Fruit fly (Drosophila melanogaster) whole organism, embryonic: ENCODE data around the gene cbt.

Source experiments
- Aef1 ChIP-seq: fragments of 200-800 bp; sonication (Bioruptor generic); IDR thresholded peaks from 3 replicates; pipeline ENCODE4 v1.3.6; 2022; ENCODE audit warnings: missing biosample characterization, missing genetic modification characterization
- Awh ChIP-seq: fragments of 200-800 bp; sonication (Bioruptor generic); IDR thresholded peaks from 2 replicates; pipeline ENCODE4, ENCODE4 v1.3.6; 2022; ENCODE audit warnings: missing biosample characterization, missing genetic modification characterization
- B-H1 ChIP-seq: fragments of 200-800 bp; sonication (Bioruptor generic); IDR thresholded peaks from 3 replicates; pipeline ENCODE4 v1.3.6; 2022; ENCODE audit warnings: missing biosample characterization, missing genetic modification characterization
- CG11504 ChIP-seq: fragments of 200-800 bp; sonication (Bioruptor generic); optimal IDR thresholded peaks from 3 replicates; lab custom pipeline; 2019; ENCODE audit warnings: missing biosample characterization, mild to moderate bottlenecking, missing genetic modification characterization, moderate library complexity
- CG12104 ChIP-seq: fragments of 200-800 bp; sonication (Bioruptor generic); optimal IDR thresholded peaks from 3 replicates; lab custom pipeline; 2016; ENCODE audit warnings: missing biosample characterization, missing genetic modification characterization
- CG12744 ChIP-seq: fragments of 200-800 bp; sonication (Bioruptor generic); optimal IDR thresholded peaks from 2 replicates; lab custom pipeline; 2016; ENCODE audit warnings: missing biosample characterization, missing genetic modification characterization
- CG13775 ChIP-seq: fragments of 200-800 bp; sonication (Bioruptor generic); optimal IDR thresholded peaks from 3 replicates; lab custom pipeline; 2017; ENCODE audit warnings: missing biosample characterization, mild to moderate bottlenecking, missing genetic modification characterization
- CG18476 ChIP-seq: fragments of 200-800 bp; sonication (Bioruptor generic); optimal IDR thresholded peaks from 2 replicates; lab custom pipeline; 2016; ENCODE audit warnings: missing biosample characterization, mild to moderate bottlenecking, missing genetic modification characterization
- CG2120 ChIP-seq: fragments of 200-800 bp; sonication (Bioruptor generic); optimal IDR thresholded peaks from 3 replicates; lab custom pipeline; 2016; ENCODE audit warnings: missing biosample characterization, missing genetic modification characterization
- CG33557 ChIP-seq: fragments of 200-800 bp; sonication (Bioruptor generic); optimal IDR thresholded peaks from 2 replicates; lab custom pipeline; 2019; ENCODE audit warnings: missing biosample characterization, mild to moderate bottlenecking, missing genetic modification characterization, moderate library complexity
- CG3847 ChIP-seq: fragments of 200-800 bp; sonication (Bioruptor generic); IDR thresholded peaks from 2 replicates; pipeline ENCODE4 v1.3.6; 2022; ENCODE audit warnings: missing biosample characterization, missing genetic modification characterization
- CG7839 ChIP-seq: fragments of 200-800 bp; sonication (Bioruptor generic); optimal IDR thresholded peaks from 3 replicates; lab custom pipeline; 2018; ENCODE audit warnings: missing biosample characterization, mild to moderate bottlenecking, missing genetic modification characterization, moderate library complexity
- CG8281 ChIP-seq: fragments of 200-800 bp; sonication (Bioruptor generic); optimal IDR thresholded peaks from 2 replicates; lab custom pipeline; 2018; ENCODE audit warnings: missing biosample characterization, mild to moderate bottlenecking, missing genetic modification characterization, moderate library complexity
- CG8290 ChIP-seq, 3 experiments: fragments of 200-800 bp; sonication (Bioruptor generic); optimal IDR thresholded peaks; 2 replicates each; lab custom pipeline; 2016 to 2019; ENCODE audit warnings: missing biosample characterization in 3 of 3, missing genetic modification characterization in 3 of 3, mild to moderate bottlenecking in 2 of 3, moderate library complexity in 1 of 3
- CG8388 ChIP-seq: fragments of 200-800 bp; sonication (Bioruptor generic); optimal IDR thresholded peaks from 2 replicates; lab custom pipeline; 2019; ENCODE audit warnings: missing biosample characterization, mild to moderate bottlenecking, missing genetic modification characterization, moderate library complexity
- CG8944 ChIP-seq: fragments of 200-800 bp; sonication (Bioruptor generic); optimal IDR thresholded peaks from 3 replicates; lab custom pipeline; 2016; ENCODE audit warnings: missing biosample characterization, missing genetic modification characterization
- CHES-1-like ChIP-seq: fragments of 200-800 bp; sonication (Bioruptor generic); optimal IDR thresholded peaks from 2 replicates; lab custom pipeline; 2016; ENCODE audit warnings: missing biosample characterization, missing genetic modification characterization
- D19A ChIP-seq: fragments of 200-800 bp; optimal IDR thresholded peaks from 3 replicates; lab custom pipeline; 2019; ENCODE audit warnings: missing biosample characterization, mild to moderate bottlenecking, missing genetic modification characterization, moderate library complexity
- D19B ChIP-seq: fragments of 200-800 bp; sonication (Bioruptor generic); optimal IDR thresholded peaks from 2 replicates; lab custom pipeline; 2017; ENCODE audit warnings: missing biosample characterization, mild to moderate bottlenecking, missing genetic modification characterization
- Drgx ChIP-seq: fragments of 200-800 bp; sonication (Bioruptor generic); IDR thresholded peaks from 2 replicates; pipeline ENCODE4 v1.3.6; 2022; ENCODE audit warnings: missing biosample characterization, missing genetic modification characterization
- ERR ChIP-seq: fragments of 200-800 bp; sonication (Bioruptor generic); optimal IDR thresholded peaks from 2 replicates; lab custom pipeline; 2016; ENCODE audit warnings: missing biosample characterization, missing genetic modification characterization
- HLHmδ ChIP-seq: fragments of 200-800 bp; sonication (Bioruptor generic); optimal IDR thresholded peaks from 2 replicates; lab custom pipeline; 2018; ENCODE audit warnings: missing biosample characterization, mild to moderate bottlenecking, missing genetic modification characterization, moderate library complexity
- HmgD ChIP-seq: fragments of 200-800 bp; sonication (Bioruptor generic); optimal IDR thresholded peaks from 3 replicates; lab custom pipeline; 2016; ENCODE audit warnings: missing biosample characterization, missing genetic modification characterization
- Hsf ChIP-seq: fragments of 200-800 bp; sonication (Bioruptor generic); optimal IDR thresholded peaks from 3 replicates; lab custom pipeline; 2016; ENCODE audit warnings: missing biosample characterization, missing genetic modification characterization
- Med ChIP-seq: fragments of 200-800 bp; sonication (Bioruptor generic); peaks from one replicate; lab custom pipeline; 2016; ENCODE audit warnings: missing biosample characterization, missing genetic modification characterization, mild to moderate bottlenecking, inconsistent platforms, moderate library complexity
- Pdp1 ChIP-seq, 2 experiments: fragments of 200-800 bp; sonication (Bioruptor generic); optimal IDR thresholded peaks; 3 replicates each; lab custom pipeline; 2016; ENCODE audit warnings: missing biosample characterization in 2 of 2, missing genetic modification characterization in 2 of 2, mild to moderate bottlenecking in 1 of 2, moderate library complexity in 1 of 2
- Stat92E ChIP-seq, 3 experiments: fragments of >200 bp in 2 of 3; fragments of 200-800 bp in 1 of 3; sonication (Bioruptor generic) in 1 of 3; optimal IDR thresholded peaks; 2 replicates each; lab custom pipeline; 2017 to 2019; ENCODE audit warnings: missing biosample characterization in 3 of 3, missing genetic modification characterization in 3 of 3, mild to moderate bottlenecking in 1 of 3, moderate library complexity in 1 of 3
- Vsx1 ChIP-seq: fragments of 200-800 bp; sonication (Bioruptor generic); optimal IDR thresholded peaks from 2 replicates; lab custom pipeline; 2017; ENCODE audit warnings: missing biosample characterization, mild to moderate bottlenecking, missing genetic modification characterization, missing genetic modification reagents
- ab ChIP-seq: fragments of 200-800 bp; sonication (Bioruptor generic); optimal IDR thresholded peaks from 2 replicates; lab custom pipeline; 2016; ENCODE audit warnings: missing biosample characterization, missing genetic modification characterization
- bab2 ChIP-seq: fragments of 200-800 bp; sonication (Bioruptor generic); optimal IDR thresholded peaks from 2 replicates; lab custom pipeline; 2016; ENCODE audit warnings: missing biosample characterization, missing genetic modification characterization
- bcd ChIP-seq: fragments of 200-800 bp; sonication (Bioruptor generic); optimal IDR thresholded peaks from 2 replicates; lab custom pipeline; 2017; ENCODE audit warnings: missing biosample characterization, mild to moderate bottlenecking, missing genetic modification characterization
- chn ChIP-seq: fragments of 200-800 bp; sonication (Bioruptor generic); optimal IDR thresholded peaks from 2 replicates; lab custom pipeline; 2016; ENCODE audit warnings: missing biosample characterization, missing genetic modification characterization
- dm ChIP-seq: fragments of 200-800 bp; sonication (Bioruptor generic); optimal IDR thresholded peaks from 3 replicates; lab custom pipeline; 2016; ENCODE audit warnings: missing biosample characterization, missing genetic modification characterization
- dysf ChIP-seq: fragments of 200-800 bp; sonication (Bioruptor generic); IDR thresholded peaks from 3 replicates; pipeline ENCODE4 v1.3.6; 2022; ENCODE audit warnings: missing biosample characterization, missing genetic modification characterization
- eve ChIP-seq, 2 experiments: fragments of >200 bp; optimal IDR thresholded peaks; 2 replicates each; lab custom pipeline; 2017; ENCODE audit warnings: missing biosample characterization in 2 of 2, missing genetic modification characterization in 2 of 2
- gcm2 ChIP-seq: fragments of 200-800 bp; sonication (Bioruptor generic); optimal IDR thresholded peaks from 2 replicates; lab custom pipeline; 2016; ENCODE audit warnings: missing biosample characterization, missing genetic modification characterization
- gfzf ChIP-seq: fragments of 200-800 bp; sonication (Bioruptor generic); optimal IDR thresholded peaks from 2 replicates; lab custom pipeline; 2016; ENCODE audit warnings: missing biosample characterization, mild to moderate bottlenecking, missing genetic modification characterization, moderate library complexity
- insv ChIP-seq, 2 experiments: fragments of 200-800 bp; sonication (Bioruptor generic); optimal IDR thresholded peaks; 3 replicates each; lab custom pipeline; 2016 to 2018; ENCODE audit warnings: missing biosample characterization in 2 of 2, missing genetic modification characterization in 2 of 2
- kay ChIP-seq: fragments of 200-800 bp; sonication (Bioruptor generic); optimal IDR thresholded peaks from 2 replicates; lab custom pipeline; 2016; ENCODE audit warnings: missing biosample characterization, missing genetic modification characterization
- lola ChIP-seq, 3 experiments: fragments of >200 bp in 2 of 3; fragments of 200-800 bp in 1 of 3; sonication (Bioruptor generic) in 1 of 3; optimal IDR thresholded peaks; 2 replicates each; lab custom pipeline; 2017 to 2019; ENCODE audit warnings: missing biosample characterization in 3 of 3, missing genetic modification characterization in 3 of 3, mild to moderate bottlenecking in 1 of 3, moderate library complexity in 1 of 3
- nom ChIP-seq: fragments of 200-800 bp; sonication (Bioruptor generic); optimal IDR thresholded peaks from 2 replicates; lab custom pipeline; 2017; ENCODE audit warnings: missing biosample characterization, missing genetic modification characterization, mild to moderate bottlenecking, moderate library complexity, missing genetic modification reagents
- oc ChIP-seq: fragments of 200-800 bp; sonication (Bioruptor generic); optimal IDR thresholded peaks from 2 replicates; lab custom pipeline; 2018; ENCODE audit warnings: missing biosample characterization, mild to moderate bottlenecking, missing genetic modification characterization, moderate library complexity
- otp ChIP-seq: fragments of 200-800 bp; sonication (Bioruptor generic); IDR thresholded peaks from 3 replicates; pipeline ENCODE4, ENCODE4 v1.3.6; 2022; ENCODE audit warnings: missing biosample characterization, missing genetic modification characterization
- pfk ChIP-seq: fragments of 200-800 bp; sonication (Bioruptor generic); optimal IDR thresholded peaks from 2 replicates; lab custom pipeline; 2018; ENCODE audit warnings: missing biosample characterization, mild to moderate bottlenecking, missing genetic modification characterization, moderate library complexity
- ranshi ChIP-seq: fragments of 200-800 bp; sonication (Bioruptor generic); IDR thresholded peaks from 2 replicates; pipeline ENCODE4 v1.3.6; 2022; ENCODE audit warnings: missing biosample characterization, missing genetic modification characterization
- row ChIP-seq: fragments of 200-800 bp; sonication (Bioruptor generic); IDR thresholded peaks from 3 replicates; pipeline ENCODE4 v1.3.6; 2022; ENCODE audit warnings: missing biosample characterization, missing genetic modification characterization
- seq ChIP-seq: fragments of 200-800 bp; sonication (Bioruptor generic); IDR thresholded peaks from 2 replicates; pipeline ENCODE4 v1.3.6; 2022; ENCODE audit warnings: missing biosample characterization, missing genetic modification characterization
- stwl ChIP-seq: fragments of 200-800 bp; sonication (Bioruptor generic); optimal IDR thresholded peaks from 3 replicates; lab custom pipeline; 2018; ENCODE audit warnings: missing biosample characterization, mild to moderate bottlenecking, missing genetic modification characterization, moderate library complexity
- tin ChIP-seq: fragments of 200-800 bp; sonication (Bioruptor generic); optimal IDR thresholded peaks from 3 replicates; lab custom pipeline; 2016; ENCODE audit warnings: missing biosample characterization, missing genetic modification characterization
- unpg ChIP-seq: fragments of 200-800 bp; sonication (Bioruptor generic); optimal IDR thresholded peaks from 3 replicates; lab custom pipeline; 2018; ENCODE audit warnings: missing biosample characterization, mild to moderate bottlenecking, missing genetic modification characterization, moderate library complexity

The cbt gene

dm6 chr2L:493274-493673 is 13.8 kb upstream of the cbt start (continued):
- TF ChIP-seq B-H1 (no peak; the same call in 2 of the 3 replicates), CG8944 (GFP tag; lab: Kevin White, UChicago) (no peak), CHES-1-like (GFP tag; lab: Kevin White, UChicago) (no peak), otp (no peak), insv (GFP tag; optimal IDR thresholded peaks at IDR 0.05; lab: Kevin White, UChicago) (no peak), HmgD (no peak), dysf (GFP tag; lab: Robert Waterston, UW) (peak; percentile 51; the same call in 2 of the 3 replicates), ab (no peak), ERR (GFP tag; lab: Kevin White, UChicago) (no peak), CG13775 (GFP tag; lab: Kevin White, UChicago) (no peak), CG3847 (GFP tag; lab: Robert Waterston, UW) (no peak), CG18476 (no peak), Stat92E (GFP tag; optimal IDR thresholded peaks at IDR 0.05; lab: Kevin White, UChicago) (no peak), lola (GFP tag; optimal IDR thresholded peaks at IDR 0.05; lab: Kevin White, UChicago) (peak in 1 of 3 experiments; percentile 30), row (peak; percentile 69), CG12104 (no peak), D19A (tag; lab: Kevin White, UChicago) (peak; percentile 92), pfk (GFP tag; lab: Kevin White, UChicago) (no peak), gcm2 (GFP tag; lab: Kevin White, UChicago) (peak; percentile 14), bcd (peak; percentile 2), CG8290 (GFP tag; optimal IDR thresholded peaks at IDR 0.05; lab: Kevin White, UChicago) (peak; percentile 21), CG8290 (tag; optimal IDR thresholded peaks at IDR 0.05; lab: Kevin White, UChicago) (no peak), Hsf (GFP tag; lab: Kevin White, UChicago) (peak; percentile 50), Aef1 (GFP tag; lab: Robert Waterston, UW) (peak; percentile 40; the same call in 1 of the 3 replicates), HLHmδ (no peak), gfzf (GFP tag; lab: Kevin White, UChicago) (no peak), Drgx (GFP tag; lab: Robert Waterston, UW) (no peak), CG33557 (GFP tag; lab: Kevin White, UChicago) (no peak), CG8281 (tag; lab: Kevin White, UChicago) (no peak), bab2 (GFP tag; lab: Kevin White, UChicago) (peak; percentile 40), Med (GFP tag; lab: Kevin White, UChicago) (peak; percentile 66), tin (GFP tag; lab: Kevin White, UChicago) (peak; percentile 26), CG11504 (tag; lab: Kevin White, UChicago) (peak; percentile 56), seq (0 out of 2 replicates have a peak, but pooled peaks have one; percentile 37), Pdp1 (GFP tag; optimal IDR thresholded peaks at IDR 0.05; lab: Kevin White, UChicago) (peak in 1 of 2 experiments; percentile 30), CG7839 (tag; lab: Kevin White, UChicago) (peak; percentile 34), kay (GFP tag; lab: Kevin White, UChicago) (no peak), nom (no peak), dm (no peak), CG2120 (GFP tag; lab: Kevin White, UChicago) (peak; percentile 5), CG12744 (GFP tag; lab: Kevin White, UChicago) (no peak), ranshi (GFP tag; lab: Robert Waterston, UW) (peak; percentile 24; the same call in 1 of the 2 replicates), stwl (no peak), Awh (no peak), eve (GFP tag; optimal IDR thresholded peaks at IDR 0.05; lab: Kevin White, UChicago) (peak in 1 of 2 experiments; percentile 76), D19B (GFP tag; lab: Kevin White, UChicago) (peak; percentile 11), unpg (peak; percentile 63), Vsx1 (GFP tag; lab: Kevin White, UChicago) (no peak), CG8388 (peak; percentile 42), oc (tag; lab: Kevin White, UChicago) (peak; percentile 35), chn (GFP tag; lab: Kevin White, UChicago) (no peak)
